Worm (Caenorhabditis elegans) whole organism, late embryonic: ENCODE results near the gene nlp-61.

ENCODE experiments used
- nfya-1 ChIP-seq: sonication (generic microtip); optimal IDR thresholded peaks from 2 replicates; lab custom pipeline; 2017; ENCODE audit warnings: missing genetic modification characterization, mild to moderate bottlenecking, missing compliant biosample characterization, antibody characterized with exemption, moderate library complexity
- pha-4 ChIP-seq: fragments of 150-350 bp; optimal IDR thresholded peaks from 2 replicates; lab custom pipeline; 2018; ENCODE audit warnings: missing biosample characterization, missing genetic modification reagents, missing genetic modification characterization
- unc-42 ChIP-seq: sonication (generic microtip); optimal IDR thresholded peaks from 2 replicates; lab custom pipeline; 2016; ENCODE audit warnings: missing genotype, missing genetic modification characterization, missing compliant biosample characterization

ce11 chrX:7660919-7661557 is 33.6 kb downstream of the nlp-61 start, which contains the start of gene pcca-1:
- TF ChIP-seq unc-42 (no peak), pha-4 (tag; lab: Kevin White, UChicago) (no peak), nfya-1 (tag; lab: Kevin White, UChicago) (no peak)
